Fruit fly (Drosophila melanogaster): Measurements from ENCODE around the gene Hmgcl.

- no peak for TF ChIP-seq CG8478 (optimal IDR thresholded peaks at IDR 0.05)
- no peak for TF ChIP-seq CTCF (optimal IDR thresholded peaks at IDR 0.05)
Measured at dm6 chr2L:7005489-7005888, 45.3 kb downstream of the Hmgcl start.
